Worm (Caenorhabditis elegans) whole organism, young adult: ENCODE measurements around the gene piit-1.
A peak's percentile ranks its signal among the peaks of the same experiment; 100 is the strongest.

ENCODE experiments used
- B0035.1 ChIP-seq: sonication (generic microtip); optimal IDR thresholded peaks from 2 replicates; lab custom pipeline; 2016; ENCODE audit warnings: missing genetic modification characterization, mild to moderate bottlenecking, missing compliant biosample characterization, missing genotype, missing genetic modification reagents
- F23B12.7 ChIP-seq: sonication (generic microtip); optimal IDR thresholded peaks from 2 replicates; lab custom pipeline; 2017; ENCODE audit warnings: missing genetic modification characterization, mild to moderate bottlenecking, missing compliant biosample characterization, antibody characterized with exemption, moderate library complexity; ENCODE audit not compliant: insufficient read depth
- F37B4.10 ChIP-seq: fragments of 200-800 bp; sonication (Bioruptor generic); IDR thresholded peaks from 2 replicates; pipeline ENCODE4 v1.3.6; 2022; ENCODE audit warnings: missing genetic modification characterization, missing compliant biosample characterization
- F52B5.7 ChIP-seq: sonication (generic microtip); optimal IDR thresholded peaks from 2 replicates; lab custom pipeline; 2016; ENCODE audit warnings: mild to moderate bottlenecking, missing genetic modification characterization, missing compliant biosample characterization
- F57A8.1 ChIP-seq: fragments of 200-800 bp; sonication (Bioruptor generic); optimal IDR thresholded peaks from 2 replicates; lab custom pipeline; 2018; ENCODE audit warnings: mild to moderate bottlenecking, missing genetic modification characterization, moderate library complexity, missing compliant biosample characterization
- K11D2.4 ChIP-seq: fragments of 200-800 bp; sonication (Bioruptor generic); IDR thresholded peaks from 2 replicates; pipeline ENCODE4 v1.3.6; 2022; ENCODE audit warnings: missing genetic modification reagents, missing genetic modification characterization, missing compliant biosample characterization
- T07F8.4 ChIP-seq: sonication (generic microtip); optimal IDR thresholded peaks from 2 replicates; lab custom pipeline; 2016; ENCODE audit warnings: mild to moderate bottlenecking, missing genetic modification characterization, moderate library complexity, missing compliant biosample characterization
- T26A5.8 ChIP-seq: sonication (generic microtip); optimal IDR thresholded peaks from 2 replicates; lab custom pipeline; 2016; ENCODE audit warnings: missing genetic modification characterization, missing compliant biosample characterization
- Y56A3A.18 ChIP-seq: fragments of 200-800 bp; sonication (Bioruptor generic); IDR thresholded peaks from 2 replicates; pipeline ENCODE4 v1.3.6; 2022; ENCODE audit warnings: missing genetic modification reagents, missing genetic modification characterization, missing compliant biosample characterization
- Y67H2A.10 ChIP-seq: fragments of 200-800 bp; sonication (Bioruptor generic); conservative IDR thresholded peaks from 2 replicates; pipeline ENCODE4 v1.3.6; 2022; ENCODE audit warnings: missing genetic modification reagents, missing genetic modification characterization, missing compliant biosample characterization
- Y79H2A.3 ChIP-seq: fragments of 200-800 bp; sonication (Bioruptor generic); conservative IDR thresholded peaks from 2 replicates; pipeline ENCODE4 v1.3.6; 2022; ENCODE audit warnings: missing genetic modification reagents, missing genetic modification characterization, missing compliant biosample characterization
- attf-5 ChIP-seq: fragments of 200-800 bp; sonication (Bioruptor generic); optimal IDR thresholded peaks from 2 replicates; lab custom pipeline; 2018; ENCODE audit warnings: mild to moderate bottlenecking, missing genetic modification characterization, missing compliant biosample characterization
- attf-6 ChIP-seq: fragments of 200-800 bp; sonication (Bioruptor generic); IDR thresholded peaks from 2 replicates; pipeline ENCODE4 v1.3.6; 2022; ENCODE audit warnings: missing genetic modification reagents, missing genetic modification characterization, missing compliant biosample characterization
- ccch-3 ChIP-seq: fragments of 200-800 bp; sonication (Bioruptor generic); optimal IDR thresholded peaks from 2 replicates; lab custom pipeline; 2018; ENCODE audit warnings: mild to moderate bottlenecking, missing genetic modification characterization, missing compliant biosample characterization
- cebp-1 ChIP-seq, 2 experiments: fragments of 200-800 bp in 1 of 2; sonication (Bioruptor generic) in 1 of 2; sonication (generic microtip) in 1 of 2; IDR thresholded peaks in 1 of 2; optimal IDR thresholded peaks in 1 of 2; 2 replicates each; pipeline versions ENCODE4 v1.3.6 to Lab custom; 2017 to 2022; ENCODE audit warnings: missing compliant biosample characterization in 2 of 2, missing genetic modification characterization in 2 of 2, mild to moderate bottlenecking in 1 of 2, missing genetic modification reagents in 1 of 2, moderate library complexity in 1 of 2
- ceh-100 ChIP-seq: fragments of 200-800 bp; sonication (Bioruptor generic); IDR thresholded peaks from 2 replicates; pipeline ENCODE4 v1.3.6; 2022; ENCODE audit warnings: missing genetic modification reagents, missing genetic modification characterization, missing compliant biosample characterization
- ceh-27 ChIP-seq: fragments of 200-800 bp; sonication (Bioruptor generic); optimal IDR thresholded peaks from 2 replicates; lab custom pipeline; 2018; ENCODE audit warnings: mild to moderate bottlenecking, missing genetic modification characterization, moderate library complexity, missing compliant biosample characterization
- ceh-79 ChIP-seq: sonication (generic microtip); optimal IDR thresholded peaks from 2 replicates; lab custom pipeline; 2017; ENCODE audit warnings: mild to moderate bottlenecking, missing genetic modification characterization, missing compliant biosample characterization
- dox-1 ChIP-seq: fragments of 200-800 bp; sonication (Bioruptor generic); IDR thresholded peaks from 2 replicates; pipeline ENCODE4 v1.3.6; 2022; ENCODE audit warnings: missing genetic modification reagents, missing genetic modification characterization, missing compliant biosample characterization
- efl-1 ChIP-seq: fragments of 150-350 bp; optimal IDR thresholded peaks from 2 replicates; lab custom pipeline; 2014; ENCODE audit warnings: missing biosample characterization, missing genetic modification reagents, missing genetic modification characterization
- egrh-3 ChIP-seq: fragments of 200-800 bp; sonication (Bioruptor generic); IDR thresholded peaks from 2 replicates; pipeline ENCODE4 v1.3.6; 2022; ENCODE audit warnings: missing genetic modification reagents, missing genetic modification characterization, missing compliant biosample characterization
- hmg-1.2 ChIP-seq: fragments of 200-800 bp; sonication (Bioruptor generic); IDR thresholded peaks from 2 replicates; pipeline ENCODE4 v1.3.6; 2022; ENCODE audit warnings: missing genetic modification reagents, missing genetic modification characterization, missing compliant biosample characterization
- hmg-20 ChIP-seq: fragments of 200-800 bp; sonication (Bioruptor generic); IDR thresholded peaks from 2 replicates; pipeline ENCODE4 v1.3.6; 2022; ENCODE audit warnings: missing genetic modification reagents, missing genetic modification characterization, missing compliant biosample characterization
- lag-1 ChIP-seq: fragments of 200-800 bp; sonication (Bioruptor generic); IDR thresholded peaks from 2 replicates; pipeline ENCODE4 v1.3.6; 2022; ENCODE audit warnings: missing genetic modification reagents, missing genetic modification characterization, missing compliant biosample characterization
- let-607 ChIP-seq, 2 experiments: fragments of 200-800 bp in 1 of 2; sonication (Bioruptor generic) in 1 of 2; sonication (generic microtip) in 1 of 2; optimal IDR thresholded peaks; 2 replicates each; lab custom pipeline; 2016 to 2018; ENCODE audit warnings: mild to moderate bottlenecking in 2 of 2, missing compliant biosample characterization in 2 of 2, missing genetic modification characterization in 2 of 2, moderate library complexity in 2 of 2, missing genotype in 1 of 2
- lin-26 ChIP-seq: fragments of 200-800 bp; sonication (Bioruptor generic); IDR thresholded peaks from 2 replicates; pipeline ENCODE4 v1.3.6; 2022; ENCODE audit warnings: missing genetic modification reagents, missing genetic modification characterization, missing compliant biosample characterization
- lin-40 ChIP-seq: sonication (generic microtip); optimal IDR thresholded peaks from 2 replicates; lab custom pipeline; 2016; ENCODE audit warnings: missing genetic modification characterization, mild to moderate bottlenecking, missing compliant biosample characterization, missing genotype, missing genetic modification reagents
- lin-54 ChIP-seq: fragments of 200-800 bp; sonication (Bioruptor generic); optimal IDR thresholded peaks from 2 replicates; lab custom pipeline; 2018; ENCODE audit warnings: mild to moderate bottlenecking, missing genetic modification characterization, missing compliant biosample characterization
- madf-6 ChIP-seq: fragments of 200-800 bp; sonication (Bioruptor generic); IDR thresholded peaks from 2 replicates; pipeline ENCODE4 v1.3.6; 2022; ENCODE audit warnings: missing genetic modification reagents, missing genetic modification characterization, missing compliant biosample characterization
- nhr-80 ChIP-seq: sonication (generic microtip); optimal IDR thresholded peaks from 2 replicates; lab custom pipeline; 2016; ENCODE audit warnings: missing genetic modification characterization, missing compliant biosample characterization
- pbrm-1 ChIP-seq: fragments of 200-800 bp; sonication (Bioruptor generic); IDR thresholded peaks from 2 replicates; pipeline ENCODE4 v1.3.6; 2022; ENCODE audit warnings: missing genetic modification reagents, missing genetic modification characterization, missing compliant biosample characterization
- repo-1 ChIP-seq: sonication (generic microtip); optimal IDR thresholded peaks from 2 replicates; lab custom pipeline; 2017; ENCODE audit warnings: mild to moderate bottlenecking, missing genetic modification characterization, missing compliant biosample characterization
- rpc-1 ChIP-seq, 2 experiments: fragments of 150-350 bp in 1 of 2; sonication (generic microtip) in 1 of 2; optimal IDR thresholded peaks; 2 replicates each; lab custom pipeline; 2014 to 2018; ENCODE audit warnings: missing biosample characterization in 1 of 2, missing genetic modification characterization in 1 of 2, missing genetic modification reagents in 1 of 2, missing genotype in 1 of 2
- sea-2 ChIP-seq: fragments of 200-800 bp; sonication (Bioruptor generic); IDR thresholded peaks from 2 replicates; pipeline ENCODE4 v1.3.6; 2022; ENCODE audit warnings: missing genetic modification characterization, missing compliant biosample characterization
- snpc-1.1 ChIP-seq: sonication (generic microtip); optimal IDR thresholded peaks from 2 replicates; lab custom pipeline; 2017; ENCODE audit warnings: missing genetic modification characterization, mild to moderate bottlenecking, missing compliant biosample characterization, antibody characterized with exemption, moderate library complexity, missing genotype, missing genetic modification reagents; ENCODE audit not compliant: insufficient read depth
- snpc-1.3 ChIP-seq: sonication (generic microtip); optimal IDR thresholded peaks from 2 replicates; lab custom pipeline; 2017; ENCODE audit warnings: missing genetic modification characterization, mild to moderate bottlenecking, missing compliant biosample characterization, antibody characterized with exemption, moderate library complexity, missing genotype, missing genetic modification reagents; ENCODE audit not compliant: insufficient read depth
- snpc-4 ChIP-seq, 5 experiments: fragments of 150-350 bp in 1 of 5; sonication (generic microtip) in 4 of 5; optimal IDR thresholded peaks; 2 replicates each; lab custom pipeline; 2014 to 2018; ENCODE audit warnings: missing genetic modification characterization in 5 of 5, missing biosample characterization in 3 of 5, antibody characterized with exemption in 2 of 5, mild to moderate bottlenecking in 2 of 5, missing compliant biosample characterization in 2 of 5, missing genotype in 2 of 5, moderate library complexity in 2 of 5, missing genetic modification reagents in 1 of 5
- somi-1 ChIP-seq: fragments of 200-800 bp; sonication (Bioruptor generic); optimal IDR thresholded peaks from 2 replicates; lab custom pipeline; 2018; ENCODE audit warnings: mild to moderate bottlenecking, missing genetic modification characterization, missing compliant biosample characterization
- tbp1 ChIP-seq: fragments of 200-800 bp; sonication (Bioruptor generic); optimal IDR thresholded peaks from 2 replicates; lab custom pipeline; 2018; ENCODE audit warnings: mild to moderate bottlenecking, missing genetic modification characterization, missing compliant biosample characterization
- tlf-1 ChIP-seq: fragments of 200-800 bp; sonication (Bioruptor generic); optimal IDR thresholded peaks from 2 replicates; lab custom pipeline; 2018; ENCODE audit warnings: mild to moderate bottlenecking, missing genetic modification characterization, missing compliant biosample characterization
- unc-62 ChIP-seq: fragments of 150-350 bp; optimal IDR thresholded peaks from 2 replicates; lab custom pipeline; 2014; ENCODE audit warnings: missing biosample characterization, missing genetic modification reagents, missing genetic modification characterization
- xnd-1 ChIP-seq: sonication (generic microtip); optimal IDR thresholded peaks from 2 replicates; lab custom pipeline; 2016; ENCODE audit warnings: missing genotype, missing genetic modification reagents, missing genetic modification characterization, missing compliant biosample characterization
- zim-3 ChIP-seq: sonication (generic microtip); optimal IDR thresholded peaks from 2 replicates; lab custom pipeline; 2017; ENCODE audit warnings: mild to moderate bottlenecking, missing genetic modification characterization, moderate library complexity, missing compliant biosample characterization
- ztf-18 ChIP-seq: sonication (generic microtip); optimal IDR thresholded peaks from 2 replicates; lab custom pipeline; 2016; ENCODE audit warnings: missing genotype, mild to moderate bottlenecking, missing genetic modification characterization, missing compliant biosample characterization

The piit-1 gene

ce11 chrV:11589433-11589832, 20.5 kb downstream of the piit-1 start, which contains the start of gene srx-82:
TSS of gene srx-82 (plus strand) at chrV:11589733.
- no peak for TF ChIP-seq F57A8.1 (GFP tag; lab: Kevin White, UChicago)
- TF ChIP-seq zim-3 (tag; lab: Kevin White, UChicago): no peak

ce11 chrV:11585122-11585521, 24.8 kb downstream of the piit-1 start:
- no peak for TF ChIP-seq dox-1 (GFP tag; lab: Robert Waterston, UW)
- TF ChIP-seq ceh-79 (tag; lab: Kevin White, UChicago): no peak
- TF ChIP-seq madf-6 (GFP tag; lab: Robert Waterston, UW): peak; percentile 70; the same call in 1 of the 2 replicates
- no peak for TF ChIP-seq nhr-80
- no peak for TF ChIP-seq lin-54 (GFP tag; lab: Kevin White, UChicago)
- peak; percentile 81 for TF ChIP-seq hmg-1.2 (GFP tag; lab: Robert Waterston, UW)
- TF ChIP-seq lin-26: peak; percentile 99
- TF ChIP-seq K11D2.4: no peak
- no peak for TF ChIP-seq B0035.1 (tag; lab: Kevin White, UChicago)
- TF ChIP-seq pbrm-1 (GFP tag; lab: Robert Waterston, UW): no peak; the same call in none of the 2 replicates
- TF ChIP-seq attf-5 (GFP tag; lab: Kevin White, UChicago): no peak
- no peak for TF ChIP-seq rpc-1 (optimal IDR thresholded peaks at IDR 0.05; lab: Kevin White, UChicago)
- peak; percentile 11 for TF ChIP-seq rpc-1 (tag; optimal IDR thresholded peaks at IDR 0.05; lab: Kevin White, UChicago)
- TF ChIP-seq snpc-4 (GFP tag; optimal IDR thresholded peaks at IDR 0.05; lab: Kevin White, UChicago): peak; percentile 91
- peak; percentile 90 to 97 (median 93) for TF ChIP-seq snpc-4 (tag; optimal IDR thresholded peaks at IDR 0.05; lab: Kevin White, UChicago)
- TF ChIP-seq ztf-18 (tag; lab: Kevin White, UChicago): peak; percentile 17
- TF ChIP-seq efl-1: no peak
- no peak for TF ChIP-seq somi-1 (GFP tag; lab: Kevin White, UChicago)
- TF ChIP-seq let-607 (tag; optimal IDR thresholded peaks at IDR 0.05; lab: Kevin White, UChicago): no peak
- no peak for TF ChIP-seq F57A8.1 (GFP tag; lab: Kevin White, UChicago)
- peak; percentile 43; the same call in 1 of the 2 replicates for TF ChIP-seq hmg-20 (GFP tag; lab: Robert Waterston, UW)
- TF ChIP-seq cebp-1 (GFP tag; IDR thresholded peaks at IDR 0.05; lab: Robert Waterston, UW): no peak
- no peak for TF ChIP-seq cebp-1 (tag; optimal IDR thresholded peaks at IDR 0.05; lab: Kevin White, UChicago)
- TF ChIP-seq F23B12.7 (tag; lab: Kevin White, UChicago): no peak
- TF ChIP-seq attf-6: peak; percentile 84
- TF ChIP-seq ceh-100 (GFP tag; lab: Robert Waterston, UW): peak; percentile 51
- TF ChIP-seq repo-1 (tag; lab: Kevin White, UChicago): no peak
- no peak for TF ChIP-seq tlf-1 (GFP tag; lab: Kevin White, UChicago)
- TF ChIP-seq xnd-1 (tag; lab: Kevin White, UChicago): no peak
- no peak for TF ChIP-seq zim-3 (tag; lab: Kevin White, UChicago)
- TF ChIP-seq lin-40: no peak
- TF ChIP-seq snpc-1.3 (tag; lab: Kevin White, UChicago): peak; percentile 43
- no peak for TF ChIP-seq ccch-3 (GFP tag; lab: Kevin White, UChicago)
- TF ChIP-seq tbp1 (GFP tag; lab: Kevin White, UChicago): peak; percentile 71
- no peak for TF ChIP-seq ceh-27
- TF ChIP-seq egrh-3: no peak
- TF ChIP-seq Y67H2A.10: no peak
- TF ChIP-seq snpc-1.1 (tag; lab: Kevin White, UChicago): peak; percentile 94
- TF ChIP-seq F52B5.7: no peak
- TF ChIP-seq sea-2 (GFP tag; lab: Robert Waterston, UW): no peak
- no peak for TF ChIP-seq Y56A3A.18 (GFP tag; lab: Robert Waterston, UW)
- TF ChIP-seq lag-1 (GFP tag; lab: Robert Waterston, UW): no peak
- no peak for TF ChIP-seq T26A5.8 (tag; lab: Kevin White, UChicago)
- TF ChIP-seq F37B4.10 (GFP tag; lab: Robert Waterston, UW): no peak
- no peak for TF ChIP-seq unc-62
- TF ChIP-seq Y79H2A.3 (GFP tag; lab: Robert Waterston, UW): no peak
- no peak for TF ChIP-seq T07F8.4 (tag; lab: Kevin White, UChicago)
